Worm (Caenorhabditis elegans) whole organism, L4/young adult: ENCODE measurements around the gene K10C2.8.

ENCODE experiments used
- W03F9.2 ChIP-seq: fragments of 150-350 bp; optimal IDR thresholded peaks from 2 replicates; lab custom pipeline; 2014; ENCODE audit warnings: missing biosample characterization, missing genetic modification characterization
- dao-5 ChIP-seq: sonication (generic microtip); optimal IDR thresholded peaks from 2 replicates; lab custom pipeline; 2016; ENCODE audit warnings: missing genotype, missing genetic modification characterization, moderate library complexity, missing compliant biosample characterization

- TF ChIP-seq dao-5 (no peak), W03F9.2 (no peak)
These were observed 38.0 kb downstream of the K10C2.8 start for ce11 chrX:6399450-6399849.
